Worm (Caenorhabditis elegans): ENCODE data around the gene F46C8.1.

Gene F46C8.1

ce11 chrX:7553331-7553730 is 5.1 kb downstream of the F46C8.1 start:
- TF ChIP-seq unc-62 (GFP tag; optimal IDR thresholded peaks at IDR 0.05) = no peak

DNA sequence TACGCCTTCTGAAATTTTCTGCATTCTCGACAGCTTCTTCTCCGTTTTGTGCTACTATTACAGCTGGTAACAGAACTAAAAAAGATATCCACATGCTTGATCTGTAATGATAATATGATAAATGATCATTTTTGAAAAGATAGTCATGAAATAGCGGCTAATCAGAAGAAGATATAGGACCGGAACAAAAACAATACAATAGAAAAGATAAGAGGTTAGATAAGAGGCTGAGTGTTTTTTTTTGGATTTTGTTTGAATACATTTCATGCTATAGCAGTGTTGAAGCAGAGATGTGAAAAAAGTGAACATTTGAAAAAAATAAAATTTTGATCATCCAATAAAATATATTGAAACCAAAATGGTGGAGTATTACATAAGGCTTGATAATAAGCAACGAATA is 6.1 kb downstream of the F46C8.1 start, which contains the start of gene F46C8.8:
TSS of gene F46C8.8 (minus strand) at position 101 of the 400 bp plus-strand sequence.
- TF ChIP-seq ceh-91 (GFP tag; IDR thresholded peaks at IDR 0.05) (no peak), ztf-22 (GFP tag; optimal IDR thresholded peaks at IDR 0.05) (no peak), F57C9.4 (tag; optimal IDR thresholded peaks at IDR 0.05) (no peak), atf-7 (tag; optimal IDR thresholded peaks at IDR 0.05) (no peak), nfyb-1 (GFP tag; IDR thresholded peaks at IDR 0.05) (no peak), hmg-1.2 (GFP tag; IDR thresholded peaks at IDR 0.05) (no peak), snpc-3.4 (tag; optimal IDR thresholded peaks at IDR 0.05) (no peak), F39B2.1 (GFP tag; IDR thresholded peaks at IDR 0.05) (no peak), F23B12.7 (tag; optimal IDR thresholded peaks at IDR 0.05; ENCODE audit: insufficient read depth) (no peak), madf-10 (tag; optimal IDR thresholded peaks at IDR 0.05) (no peak), nhr-179 (tag; optimal IDR thresholded peaks at IDR 0.05) (no peak), nhr-120 (GFP tag; IDR thresholded peaks at IDR 0.05) (no peak), pha-4 (tag; optimal IDR thresholded peaks at IDR 0.05) (no peak), snpc-1.1 (tag; optimal IDR thresholded peaks at IDR 0.05; ENCODE audit: insufficient read depth) (no peak)

ce11 chrX:7558928-7559455 is 10.7 kb downstream of the F46C8.1 start, which contains the start of the genes PDB1.1 and F08C6.5:
Gene PDB1.1, minus strand, starts transcription at chrX:7559085.
Gene F08C6.5, plus strand, starts transcription at chrX:7559405.
- no peak for TF ChIP-seq hsf-1 (GFP tag; IDR thresholded peaks at IDR 0.05)
- TF ChIP-seq nhr-80 (tag; optimal IDR thresholded peaks at IDR 0.05) = peak; percentile 85

DNA sequence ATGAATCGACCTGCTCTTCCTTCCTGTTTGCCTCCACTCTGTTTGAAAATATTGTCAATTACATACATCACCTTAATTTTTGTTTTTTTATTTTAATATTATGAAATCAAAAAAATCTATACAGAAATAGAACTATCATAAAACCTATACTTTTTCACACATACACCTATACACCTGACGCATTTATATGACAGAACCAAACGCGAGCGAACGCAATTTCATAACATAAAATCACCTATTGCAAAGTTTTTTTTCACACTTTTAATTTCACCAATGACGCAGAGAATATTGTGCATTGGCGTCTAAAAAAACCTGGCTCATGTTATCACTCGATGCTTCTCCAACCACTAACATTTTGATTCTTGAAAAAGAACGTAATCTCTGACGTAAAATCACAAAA is 13.7 kb downstream of the F46C8.1 start:
- TF ChIP-seq cebp-1 (GFP tag; IDR thresholded peaks at IDR 0.05) = peak; percentile 53; the same call in 1 of the 2 replicates
- TF ChIP-seq cebp-1 (tag; optimal IDR thresholded peaks at IDR 0.05) = peak; percentile 79
- TF ChIP-seq nhr-120 (GFP tag; IDR thresholded peaks at IDR 0.05) = no peak
- peak; percentile 79 for TF ChIP-seq unc-62 (GFP tag; optimal IDR thresholded peaks at IDR 0.05)
- TF ChIP-seq K12H6.12 (tag; optimal IDR thresholded peaks at IDR 0.05) = no peak

ce11 chrX:7562625-7563024 is 14.4 kb downstream of the F46C8.1 start, which contains the start of gene sto-1:
Gene sto-1, plus strand, starts transcription at chrX:7562824.
- 0 out of 2 replicates have a peak, but pooled peaks have one; percentile 58 for TF ChIP-seq cebp-2 (GFP tag; IDR thresholded peaks at IDR 0.05)
- TF ChIP-seq F49E8.2 (tag; optimal IDR thresholded peaks at IDR 0.05; ENCODE audit: insufficient read depth) = no peak

DNA sequence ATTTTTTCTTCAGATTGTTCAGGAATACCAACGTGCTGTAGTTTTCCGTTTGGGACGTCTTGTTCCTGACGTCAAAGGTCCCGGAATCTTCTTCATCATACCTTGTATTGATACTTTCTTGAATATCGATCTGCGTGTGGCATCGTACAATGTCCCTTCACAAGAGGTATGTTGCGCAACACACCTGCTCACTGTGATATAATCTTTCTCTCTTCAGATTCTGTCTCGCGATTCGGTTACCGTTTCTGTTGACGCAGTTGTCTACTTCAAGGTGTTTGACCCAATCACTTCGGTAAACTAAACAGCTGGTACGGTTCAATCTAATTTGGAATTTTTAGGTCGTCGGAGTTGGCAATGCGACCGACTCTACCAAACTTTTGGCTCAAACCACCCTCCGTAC is 15.2 kb downstream of the F46C8.1 start:
- no peak for TF ChIP-seq egl-44 (GFP tag; IDR thresholded peaks at IDR 0.05)
- no peak for TF ChIP-seq aptf-2 (GFP tag; conservative IDR thresholded peaks at IDR 0.05)
- TF ChIP-seq hmg-1.2 (GFP tag; IDR thresholded peaks at IDR 0.05) = no peak
- no peak for TF ChIP-seq K12H6.12 (tag; optimal IDR thresholded peaks at IDR 0.05)
- TF ChIP-seq ztf-3 (GFP tag; optimal IDR thresholded peaks at IDR 0.05) = no peak
- no peak for TF ChIP-seq nhr-27 (tag; optimal IDR thresholded peaks at IDR 0.05)
- TF ChIP-seq somi-1 (GFP tag; optimal IDR thresholded peaks at IDR 0.05) = no peak
- no peak for TF ChIP-seq tbp1 (GFP tag; optimal IDR thresholded peaks at IDR 0.05)
- no peak for TF ChIP-seq ztf-28 (GFP tag; IDR thresholded peaks at IDR 0.05)
- no peak for TF ChIP-seq hmg-20 (GFP tag; IDR thresholded peaks at IDR 0.05)
- TF ChIP-seq zim-3 (tag; optimal IDR thresholded peaks at IDR 0.05) = no peak
- TF ChIP-seq Y56A3A.18 (GFP tag; IDR thresholded peaks at IDR 0.05) = no peak
- no peak for TF ChIP-seq ztf-26 (tag; optimal IDR thresholded peaks at IDR 0.05)
